Worm (Caenorhabditis elegans): ENCODE measurements around the gene flap-1.

DNA sequence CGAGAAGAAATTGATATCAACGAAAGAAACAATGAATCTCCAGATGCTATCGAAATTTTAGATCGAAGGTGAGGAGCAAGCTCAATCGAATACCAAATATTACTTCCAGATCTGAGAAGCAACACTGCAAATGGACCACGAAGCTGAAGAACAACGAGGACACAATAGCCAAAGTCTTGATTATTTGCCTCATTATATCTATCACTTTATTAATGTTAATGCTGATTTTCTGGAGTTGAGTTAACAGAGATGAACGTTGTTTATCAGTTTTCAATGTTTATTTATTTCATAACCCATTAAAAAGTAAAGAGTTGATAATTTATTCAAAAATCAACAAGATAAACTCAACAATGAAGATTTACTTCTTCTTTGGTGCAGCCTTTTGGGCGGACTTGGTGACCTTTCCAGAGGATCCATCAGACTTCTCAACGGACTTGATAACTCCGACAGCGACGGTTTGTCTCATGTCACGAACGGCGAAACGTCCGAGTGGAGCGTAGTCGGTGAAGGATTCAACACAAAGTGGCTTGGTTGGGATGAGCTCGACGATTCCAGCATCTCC, 41.2 kb upstream of the flap-1 start:
- TF ChIP-seq madf-2 (tag; optimal IDR thresholded peaks at IDR 0.05), result no peak
- no peak for TF ChIP-seq pros-1 (tag; optimal IDR thresholded peaks at IDR 0.05)

Data from whole organism, late embryonic.